Worm (Caenorhabditis elegans): ENCODE results near the gene vit-4.

vit-4 gene

ce11 chrX:3581813-3582212, 18.0 kb upstream of the vit-4 start:
- no peak for TF ChIP-seq him-1 (tag; optimal IDR thresholded peaks at IDR 0.05)
- no peak for TF ChIP-seq W03F9.2 (tag; optimal IDR thresholded peaks at IDR 0.05)
- no peak for TF ChIP-seq dao-5 (tag; optimal IDR thresholded peaks at IDR 0.05)

DNA sequence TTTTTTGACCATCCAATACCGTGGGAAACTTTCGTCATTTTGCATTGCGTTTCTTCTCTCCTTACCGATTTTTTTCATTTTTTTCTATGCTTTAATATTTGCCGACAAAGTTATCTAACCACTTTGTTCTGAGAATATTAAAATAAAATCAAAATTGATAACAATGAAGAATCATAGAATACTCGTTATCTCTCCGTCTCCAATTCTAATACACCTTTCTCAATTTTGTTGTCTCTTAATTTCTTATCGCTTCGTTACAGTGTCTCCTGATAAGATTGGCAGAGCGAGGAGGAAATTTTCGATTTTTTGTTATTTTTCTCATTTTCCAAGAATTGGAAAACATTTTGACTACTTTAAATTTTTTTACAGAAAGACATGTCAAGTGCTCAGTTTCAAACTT, 12.5 kb upstream of the vit-4 start, which contains the start of gene ckc-1:
TSS of gene ckc-1 (plus strand) at position 368 of the 400 bp plus-strand sequence.
- TF ChIP-seq W03F9.2 (tag; optimal IDR thresholded peaks at IDR 0.05) (peak; percentile 6), dao-5 (tag; optimal IDR thresholded peaks at IDR 0.05) (no peak)

- TF ChIP-seq dao-5 (tag; optimal IDR thresholded peaks at IDR 0.05) (no peak), him-1 (tag; optimal IDR thresholded peaks at IDR 0.05) (no peak), W03F9.2 (tag; optimal IDR thresholded peaks at IDR 0.05) (no peak)
Measured at ce11 chrX:3573482-3573881, 9.7 kb upstream of the vit-4 start, which contains the start of gene T27A10.5. T27A10.5 (minus strand) TSS chrX:3573582.

DNA sequence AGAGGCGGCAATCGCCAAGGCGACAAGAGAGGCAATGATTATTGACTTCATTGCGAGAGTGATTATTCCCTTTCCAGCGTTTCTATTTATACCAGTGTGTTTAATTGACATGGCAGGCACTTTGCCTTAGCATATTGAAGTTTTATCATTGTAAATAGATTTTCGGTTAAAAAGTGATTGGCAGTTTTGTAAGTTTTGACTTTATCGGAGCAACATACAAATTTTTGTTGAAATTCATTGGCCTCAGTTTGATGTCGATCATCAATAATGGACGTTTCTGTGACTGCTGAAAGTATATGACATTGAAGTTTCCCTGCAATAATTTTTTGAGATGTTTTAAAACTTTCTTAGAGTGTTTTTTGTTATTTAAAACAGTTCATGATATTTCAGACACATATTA, 8.7 kb upstream of the vit-4 start, which contains the start of gene vit-3:
TSS of gene vit-3 (minus strand) at position 60 of the 400 bp plus-strand sequence.
- TF ChIP-seq dao-5 (tag; optimal IDR thresholded peaks at IDR 0.05) = no peak
- TF ChIP-seq W03F9.2 (tag; optimal IDR thresholded peaks at IDR 0.05) = no peak
- no peak for TF ChIP-seq him-1 (tag; optimal IDR thresholded peaks at IDR 0.05)

DNA sequence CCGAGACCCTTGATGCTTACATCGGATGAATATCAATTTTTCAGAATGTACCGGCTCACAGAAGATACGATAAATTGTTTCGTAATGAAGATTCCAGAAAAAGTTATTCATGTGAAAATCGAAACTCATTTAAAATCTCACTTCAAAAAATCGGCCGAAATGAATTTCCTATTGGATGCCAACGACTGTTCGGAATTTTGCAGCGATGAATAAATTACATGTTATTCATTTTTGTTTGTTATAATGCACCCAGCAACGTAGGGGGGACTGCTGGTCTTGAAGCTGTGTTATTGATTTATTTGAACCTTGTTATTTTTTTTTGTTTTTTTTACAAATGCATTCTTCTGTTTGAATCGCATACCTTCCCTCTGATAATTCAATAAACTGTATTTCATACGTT, 3.1 kb upstream of the vit-4 start:
- no peak for TF ChIP-seq W03F9.2 (tag; optimal IDR thresholded peaks at IDR 0.05)
- no peak for TF ChIP-seq dao-5 (tag; optimal IDR thresholded peaks at IDR 0.05)
- TF ChIP-seq him-1 (tag; optimal IDR thresholded peaks at IDR 0.05) = no peak

DNA sequence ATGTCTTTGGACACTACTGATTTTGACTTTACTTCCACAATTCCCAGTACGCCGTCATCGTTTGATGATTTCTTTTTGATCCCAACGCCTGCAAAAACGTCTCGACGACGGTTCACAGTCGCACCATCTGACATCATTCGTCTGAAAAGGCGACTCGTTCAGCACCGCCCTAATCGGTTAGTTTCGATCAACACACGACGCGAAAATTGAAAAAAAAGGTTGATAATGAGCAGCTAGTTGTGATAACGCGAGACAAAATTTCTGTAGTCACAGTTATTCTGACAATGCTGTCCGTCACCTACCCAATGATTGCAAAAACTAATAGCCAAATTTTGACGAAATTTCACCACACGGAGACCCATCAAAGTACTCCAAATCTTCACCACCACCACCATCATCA, 7.8 kb downstream of the vit-4 start:
- TF ChIP-seq dao-5 (tag; optimal IDR thresholded peaks at IDR 0.05) (no peak), him-1 (tag; optimal IDR thresholded peaks at IDR 0.05) (no peak), W03F9.2 (tag; optimal IDR thresholded peaks at IDR 0.05) (no peak)

DNA sequence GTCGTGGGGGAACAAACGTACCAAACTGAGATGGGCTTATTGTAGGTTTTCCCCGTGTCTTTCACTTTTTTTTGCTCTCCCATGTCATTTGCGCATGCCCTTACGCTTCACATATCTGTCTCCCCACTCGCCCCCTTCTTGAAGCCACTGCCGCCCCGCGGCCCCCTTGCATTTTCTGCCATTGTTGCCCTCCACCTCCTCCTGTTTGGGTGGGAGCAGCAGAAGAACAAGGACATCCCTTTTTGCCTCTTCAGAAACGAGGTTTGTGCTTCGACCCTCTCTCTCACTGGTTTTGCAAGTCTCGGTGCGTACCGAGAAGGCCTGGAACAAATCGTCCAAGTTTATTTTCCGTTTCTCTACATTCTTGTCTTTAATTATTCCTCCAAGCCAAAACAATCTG, 9.6 kb downstream of the vit-4 start:
- TF ChIP-seq W03F9.2 (tag; optimal IDR thresholded peaks at IDR 0.05) (no peak), dao-5 (tag; optimal IDR thresholded peaks at IDR 0.05) (no peak), him-1 (tag; optimal IDR thresholded peaks at IDR 0.05) (no peak)

ce11 chrX:3553687-3554086, 10.1 kb downstream of the vit-4 start:
- TF ChIP-seq W03F9.2 (tag; optimal IDR thresholded peaks at IDR 0.05) (no peak), him-1 (tag; optimal IDR thresholded peaks at IDR 0.05) (no peak), dao-5 (tag; optimal IDR thresholded peaks at IDR 0.05) (no peak)

- TF ChIP-seq him-1 (tag; optimal IDR thresholded peaks at IDR 0.05) (no peak), dao-5 (tag; optimal IDR thresholded peaks at IDR 0.05) (no peak), W03F9.2 (tag; optimal IDR thresholded peaks at IDR 0.05) (no peak)
Measured at ce11 chrX:3552948-3553347, 10.8 kb downstream of the vit-4 start.

ce11 chrX:3551173-3551572, 12.6 kb downstream of the vit-4 start:
- TF ChIP-seq dao-5 (tag; optimal IDR thresholded peaks at IDR 0.05) = no peak
- no peak for TF ChIP-seq him-1 (tag; optimal IDR thresholded peaks at IDR 0.05)
- no peak for TF ChIP-seq W03F9.2 (tag; optimal IDR thresholded peaks at IDR 0.05)

DNA sequence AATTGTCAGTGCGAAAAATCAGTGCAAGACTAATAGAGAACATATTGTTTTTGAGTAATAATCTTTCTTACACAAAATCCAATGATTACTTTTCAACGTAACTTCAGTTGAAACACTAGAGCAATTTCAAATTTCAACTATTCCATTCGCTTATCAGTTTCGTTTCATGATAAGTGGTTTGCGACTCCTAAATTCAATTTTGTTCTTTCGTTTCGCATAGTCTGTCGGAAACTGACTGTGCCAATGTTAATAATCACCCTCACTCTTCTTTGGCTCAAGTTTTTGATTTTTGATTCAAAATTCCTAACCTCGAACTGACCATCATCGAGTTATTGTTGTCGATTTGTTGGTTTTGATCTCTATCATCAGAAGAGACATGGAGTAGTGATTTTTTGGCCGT, 15.0 kb downstream of the vit-4 start:
- TF ChIP-seq dao-5 (tag; optimal IDR thresholded peaks at IDR 0.05) = no peak
- TF ChIP-seq him-1 (tag; optimal IDR thresholded peaks at IDR 0.05) = no peak
- no peak for TF ChIP-seq W03F9.2 (tag; optimal IDR thresholded peaks at IDR 0.05)

- TF ChIP-seq dao-5 (tag; optimal IDR thresholded peaks at IDR 0.05) (no peak), W03F9.2 (tag; optimal IDR thresholded peaks at IDR 0.05) (no peak), him-1 (tag; optimal IDR thresholded peaks at IDR 0.05) (no peak)
Measured at ce11 chrX:3547828-3548227, 15.9 kb downstream of the vit-4 start.

DNA sequence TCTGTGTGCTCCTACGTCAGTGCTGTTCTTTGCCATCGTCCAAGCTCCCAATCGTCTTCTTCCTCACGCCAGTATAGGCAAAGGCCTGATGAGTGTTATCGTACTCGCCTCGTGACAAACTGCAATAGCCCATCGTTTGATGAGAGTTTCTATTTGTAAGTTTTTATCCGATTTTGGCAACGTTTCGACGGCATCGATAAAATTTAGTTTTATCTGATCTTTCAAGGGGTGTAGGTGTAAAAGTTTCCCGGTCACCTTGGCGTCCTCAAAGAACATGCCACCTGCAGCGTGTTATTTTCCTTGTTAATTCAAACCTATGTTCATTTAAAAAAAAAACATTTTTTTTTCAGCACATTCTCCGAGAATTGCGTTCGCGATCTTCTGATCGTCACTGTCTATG, 16.7 kb downstream of the vit-4 start:
- no peak for TF ChIP-seq dao-5 (tag; optimal IDR thresholded peaks at IDR 0.05)
- no peak for TF ChIP-seq W03F9.2 (tag; optimal IDR thresholded peaks at IDR 0.05)
- TF ChIP-seq him-1 (tag; optimal IDR thresholded peaks at IDR 0.05) = no peak

DNA sequence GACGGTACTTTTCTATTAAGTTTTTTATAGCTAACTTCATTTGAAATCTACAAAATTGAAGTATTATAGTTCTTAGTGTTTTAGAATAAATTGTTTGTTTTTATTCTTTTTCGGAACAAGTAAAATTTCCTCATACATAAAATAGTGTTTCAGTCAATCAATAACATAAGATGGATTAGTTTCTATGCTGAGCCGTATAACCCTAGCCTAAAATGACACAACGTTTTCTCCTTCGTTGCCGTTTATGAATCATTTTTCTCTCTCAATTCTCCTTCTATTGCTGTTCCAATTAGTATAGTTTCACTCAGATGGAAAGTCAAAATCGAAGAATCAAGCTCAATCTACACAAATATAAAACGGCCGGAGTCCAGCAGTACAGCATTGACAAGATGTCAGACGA, 21.5 kb downstream of the vit-4 start, which contains the start of gene rgs-7:
TSS of gene rgs-7 (plus strand) at position 301 of the 400 bp plus-strand sequence.
- TF ChIP-seq dao-5 (tag; optimal IDR thresholded peaks at IDR 0.05) = no peak
- TF ChIP-seq W03F9.2 (tag; optimal IDR thresholded peaks at IDR 0.05) = no peak
- no peak for TF ChIP-seq him-1 (tag; optimal IDR thresholded peaks at IDR 0.05)

DNA sequence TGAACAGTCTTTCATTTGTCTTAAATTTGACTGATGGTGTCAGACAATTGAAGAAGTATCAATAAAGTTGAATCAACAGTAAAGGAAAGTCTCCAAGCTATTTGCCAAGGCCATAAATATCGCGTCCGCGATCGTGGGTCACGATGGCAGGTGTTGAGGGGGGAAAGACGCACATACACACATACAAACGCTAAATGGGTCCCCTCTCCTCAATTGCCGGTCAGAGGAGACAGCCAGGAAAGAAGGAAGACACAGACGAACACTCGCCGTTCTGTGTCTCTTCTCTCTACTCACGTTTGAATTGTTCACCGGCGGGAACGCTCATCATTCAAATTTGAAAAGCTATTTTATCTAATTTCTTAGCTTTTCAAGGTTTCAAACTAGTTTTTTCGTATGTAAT, 22.9 kb downstream of the vit-4 start:
- no peak for TF ChIP-seq W03F9.2 (tag; optimal IDR thresholded peaks at IDR 0.05)
- peak; percentile 14 for TF ChIP-seq him-1 (tag; optimal IDR thresholded peaks at IDR 0.05)

Measured in whole organism, L4/young adult.